Fruit fly (Drosophila melanogaster) whole organism, adult: Measurements from ENCODE around the gene Trhn.

Experiments used
- CG1620 ChIP-seq: fragments of 200-800 bp; sonication (Bioruptor generic); optimal IDR thresholded peaks from 2 replicates; lab custom pipeline; 2016; ENCODE audit warnings: missing biosample characterization, missing genetic modification characterization
- Crg-1 ChIP-seq: fragments of 200-800 bp; sonication (Bioruptor generic); optimal IDR thresholded peaks from 2 replicates; lab custom pipeline; 2016; ENCODE audit warnings: missing biosample characterization, missing genetic modification characterization
- Mnt ChIP-seq: fragments of 200-800 bp; sonication (Bioruptor generic); optimal IDR thresholded peaks from 2 replicates; lab custom pipeline; 2016; ENCODE audit warnings: missing biosample characterization, mild to moderate bottlenecking, missing genetic modification characterization
- bab1 ChIP-seq: fragments of 200-800 bp; sonication (Bioruptor generic); optimal IDR thresholded peaks from 3 replicates; lab custom pipeline; 2019; ENCODE audit warnings: missing biosample characterization, mild to moderate bottlenecking, missing genetic modification characterization, moderate library complexity
- cic ChIP-seq: fragments of 200-800 bp; sonication (Bioruptor generic); optimal IDR thresholded peaks from 2 replicates; lab custom pipeline; 2017; ENCODE audit warnings: missing biosample characterization, mild to moderate bottlenecking, missing genetic modification characterization, moderate library complexity
- kay ChIP-seq: fragments of 200-800 bp; sonication (Bioruptor generic); peaks from one replicate; lab custom pipeline; 2016; ENCODE audit warnings: missing biosample characterization, missing genetic modification characterization, borderline replicate concordance
- ovo ChIP-seq: fragments of 200-800 bp; sonication (Bioruptor generic); optimal IDR thresholded peaks from 2 replicates; lab custom pipeline; 2016; ENCODE audit warnings: missing biosample characterization, missing genetic modification characterization
- pad ChIP-seq: fragments of 200-800 bp; sonication (Bioruptor generic); optimal IDR thresholded peaks from 3 replicates; lab custom pipeline; 2017; ENCODE audit warnings: missing biosample characterization, missing genetic modification characterization, mild to moderate bottlenecking, moderate library complexity, missing genetic modification reagents
- tj ChIP-seq: fragments of 200-800 bp; sonication (Bioruptor generic); optimal IDR thresholded peaks from 3 replicates; lab custom pipeline; 2017; ENCODE audit warnings: missing biosample characterization, mild to moderate bottlenecking, missing genetic modification characterization, moderate library complexity
- toe ChIP-seq: fragments of 200-800 bp; sonication (Bioruptor generic); optimal IDR thresholded peaks from 2 replicates; lab custom pipeline; 2016; ENCODE audit warnings: missing biosample characterization, missing genetic modification characterization

DNA sequence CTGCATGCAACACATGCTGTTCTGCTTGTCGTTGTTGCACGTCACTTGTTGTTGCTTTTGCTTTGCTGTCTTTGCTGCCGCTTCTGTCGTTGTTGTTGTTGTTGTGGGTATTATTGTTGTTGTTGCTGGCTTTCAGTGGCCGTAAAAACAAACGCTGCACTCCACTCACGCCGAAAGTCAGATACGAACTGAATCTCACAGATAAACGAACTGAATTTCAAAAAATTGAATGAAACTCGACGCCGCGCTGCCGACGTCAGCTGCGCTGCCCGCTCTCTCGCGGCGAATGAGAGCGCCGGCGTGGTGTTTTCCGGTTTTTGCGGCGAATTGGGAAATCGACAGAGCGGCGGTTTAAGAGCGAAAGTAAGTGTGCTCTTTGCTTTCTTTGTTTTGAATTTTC is 15.9 kb downstream of the Trhn start, which contains the start of gene bab2:
- TF ChIP-seq kay (GFP tag; lab: Kevin White, UChicago) = no peak
- no peak for TF ChIP-seq toe (GFP tag; lab: Kevin White, UChicago)
- TF ChIP-seq ovo (GFP tag; lab: Kevin White, UChicago) = no peak
- no peak for TF ChIP-seq Crg-1 (GFP tag; lab: Kevin White, UChicago)
- no peak for TF ChIP-seq CG1620 (GFP tag; lab: Kevin White, UChicago)
- TF ChIP-seq Mnt (GFP tag; lab: Kevin White, UChicago) = no peak
- TF ChIP-seq tj = no peak
- TF ChIP-seq pad (GFP tag; lab: Kevin White, UChicago) = no peak
- peak; percentile 55 for TF ChIP-seq cic (GFP tag; lab: Kevin White, UChicago)
- TF ChIP-seq bab1 (GFP tag; lab: Kevin White, UChicago) = no peak
